Fruit fly (Drosophila melanogaster) S2 (cell line): ENCODE measurements around the gene wdb.

Source experiments
- CG8478 ChIP-seq: fragments of >200 bp; optimal IDR thresholded peaks from 2 replicates; lab custom pipeline; 2018
- CTCF ChIP-seq, 2 experiments: fragments of >200 bp; optimal IDR thresholded peaks; 2 replicates each; lab custom pipeline; 2018

The wdb gene

DNA sequence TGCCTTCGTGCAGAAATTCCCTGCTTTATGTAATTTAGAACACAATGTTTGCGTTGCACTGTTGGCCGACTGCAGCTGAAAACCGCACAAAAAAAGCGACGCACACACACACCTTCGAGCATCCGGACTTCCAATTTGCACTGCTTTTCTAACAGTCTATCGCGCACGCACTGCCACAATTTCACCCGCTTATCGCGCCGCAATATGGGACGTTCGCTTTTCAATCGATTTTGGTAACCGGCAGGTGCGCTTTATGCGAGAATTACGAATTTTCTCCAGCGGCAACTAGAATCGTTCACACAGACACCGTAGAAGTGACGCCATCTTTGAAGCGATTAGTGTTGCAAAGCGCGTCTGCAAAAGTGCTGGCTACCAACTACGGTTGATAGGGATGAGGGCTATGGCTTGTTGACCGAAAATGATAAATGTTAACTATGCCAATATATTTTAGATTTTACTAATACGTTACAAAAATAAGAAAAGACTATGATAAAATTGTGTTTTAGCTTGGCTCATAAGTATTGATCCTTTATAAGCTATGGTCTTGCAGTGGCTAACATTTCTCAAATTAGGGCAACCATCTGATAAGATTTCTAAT is at the start of gene wdb:
Gene wdb, minus strand, starts transcription at position 352 of the 598 bp plus-strand sequence.
- TF ChIP-seq CTCF (optimal IDR thresholded peaks at IDR 0.05; lab: Kevin White, UChicago) (no peak), CG8478 (lab: Kevin White, UChicago) (no peak)

DNA sequence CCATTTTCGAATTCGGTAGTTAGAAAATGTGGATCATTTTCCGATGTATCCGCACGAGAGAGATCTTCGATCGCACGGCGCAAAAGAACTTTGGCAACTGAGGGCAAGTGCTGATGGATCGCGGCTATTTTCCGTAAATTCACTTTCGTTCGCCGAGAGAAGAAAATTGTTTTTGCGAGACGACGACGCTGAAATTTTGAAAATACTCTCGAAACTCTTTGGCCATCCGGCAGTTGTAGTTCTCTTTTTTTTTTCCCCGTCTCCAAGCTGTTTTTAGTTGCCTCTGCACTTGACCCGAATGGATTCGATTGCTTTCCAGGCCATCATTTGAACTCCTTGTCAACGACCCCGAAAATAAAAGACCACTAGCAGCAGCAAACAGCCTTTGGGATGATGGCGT is 43.9 kb upstream of the wdb start, which contains the start of gene CG5612:
Gene CG5612, minus strand, starts transcription at position 101 of the 400 bp plus-strand sequence.
- TF ChIP-seq CTCF (optimal IDR thresholded peaks at IDR 0.05; lab: Kevin White, UChicago): no peak
- no peak for TF ChIP-seq CG8478 (lab: Kevin White, UChicago)

DNA sequence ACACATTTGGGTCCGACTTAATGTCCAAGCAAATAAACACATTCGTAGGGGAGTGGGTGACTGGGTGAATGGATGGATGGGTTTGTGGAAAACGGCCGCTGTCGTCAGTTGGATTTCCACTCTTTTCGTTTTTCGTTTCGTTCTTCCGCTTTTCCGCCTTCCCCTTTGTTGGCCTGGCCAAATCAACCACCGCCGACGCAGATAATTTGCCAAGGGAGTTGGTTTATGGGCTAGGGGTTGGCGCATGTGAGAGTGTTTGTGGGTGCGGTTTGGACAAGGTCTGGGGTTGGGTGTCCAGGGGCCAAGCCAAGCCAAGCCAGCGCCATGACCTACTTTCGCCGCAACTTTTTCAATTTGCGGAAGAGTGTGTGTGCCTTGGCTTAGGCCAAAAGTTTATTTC is 41.0 kb upstream of the wdb start:
- TF ChIP-seq CG8478 (lab: Kevin White, UChicago) (no peak), CTCF (optimal IDR thresholded peaks at IDR 0.05; lab: Kevin White, UChicago) (no peak)

DNA sequence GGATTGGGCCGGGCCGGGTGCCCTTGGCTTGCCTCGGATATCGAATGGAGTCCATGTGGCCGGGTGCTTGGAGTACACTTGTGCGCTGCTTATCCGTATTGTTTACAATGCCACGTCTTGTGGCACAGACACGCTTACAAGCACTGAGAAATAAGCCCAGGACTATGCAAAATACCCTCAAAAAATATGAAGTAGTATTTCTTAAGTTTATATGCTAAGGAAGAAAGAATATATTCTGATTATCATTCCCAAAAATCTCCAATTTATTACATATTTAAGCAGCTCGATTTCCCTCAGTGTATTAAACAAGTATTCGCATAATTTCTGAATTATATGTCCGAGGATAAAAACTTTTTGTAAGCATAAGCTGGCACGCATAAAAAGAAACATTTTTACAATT is 39.8 kb upstream of the wdb start:
- TF ChIP-seq CG8478 (lab: Kevin White, UChicago): no peak
- TF ChIP-seq CTCF (optimal IDR thresholded peaks at IDR 0.05; lab: Kevin White, UChicago): no peak

DNA sequence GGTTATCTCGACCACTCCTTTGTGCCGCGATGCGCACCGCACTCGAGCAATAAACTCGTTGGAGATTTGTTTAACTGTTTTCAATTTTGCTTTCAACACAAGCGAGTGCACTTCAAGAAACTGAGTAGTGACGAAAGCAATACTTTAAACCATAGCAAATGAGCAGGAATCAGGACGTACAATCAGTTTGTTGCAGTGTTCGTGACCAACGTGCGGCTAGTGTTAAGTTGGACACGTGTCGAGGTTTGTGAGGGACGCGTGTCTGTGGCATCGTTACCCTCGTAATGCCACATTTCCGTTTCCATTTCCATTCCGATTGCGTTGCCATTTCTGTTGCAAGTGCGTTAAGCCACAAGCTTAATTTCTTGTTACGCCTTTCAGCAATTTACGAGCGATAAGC is 34.5 kb upstream of the wdb start:
- TF ChIP-seq CG8478 (lab: Kevin White, UChicago): no peak
- no peak for TF ChIP-seq CTCF (optimal IDR thresholded peaks at IDR 0.05; lab: Kevin White, UChicago)

DNA sequence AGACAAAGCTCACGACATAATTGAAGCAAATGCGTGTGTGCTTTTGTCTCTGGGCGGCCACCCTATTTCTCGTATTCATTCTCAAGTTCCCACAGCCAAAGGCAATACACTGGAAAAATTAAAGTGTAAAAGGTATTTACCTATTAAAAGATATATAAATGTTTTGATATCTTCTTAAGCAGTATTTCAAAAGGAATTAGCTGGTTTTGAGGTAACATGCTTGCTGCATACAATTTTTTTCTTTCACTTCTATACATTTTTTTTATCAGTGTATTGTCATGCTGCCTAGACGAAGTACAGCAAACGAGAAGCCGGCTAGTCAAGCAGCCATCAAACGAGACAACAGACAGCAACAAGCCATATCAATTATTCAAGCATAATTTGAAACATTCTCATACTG is 31.8 kb upstream of the wdb start:
- no peak for TF ChIP-seq CTCF (optimal IDR thresholded peaks at IDR 0.05; lab: Kevin White, UChicago)
- no peak for TF ChIP-seq CG8478 (lab: Kevin White, UChicago)

DNA sequence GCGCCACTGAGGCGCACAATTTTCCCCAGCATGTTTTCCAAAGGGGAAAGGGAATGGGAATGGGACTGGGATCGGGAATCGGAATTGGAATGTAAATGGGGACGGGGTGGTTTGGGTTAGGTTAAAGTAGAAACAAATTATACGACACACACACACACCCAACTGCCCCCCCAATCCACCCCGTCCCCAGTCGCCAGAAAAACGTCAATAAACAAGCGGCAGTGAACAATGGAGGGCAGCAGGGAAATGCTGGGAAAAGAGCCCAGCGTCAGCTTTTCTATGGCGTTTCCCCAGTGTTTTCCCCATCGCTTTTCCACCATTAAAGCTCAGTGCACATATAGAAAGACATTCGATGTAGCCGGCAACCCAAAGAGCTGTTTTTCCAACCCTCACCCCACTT is 28.6 kb upstream of the wdb start:
- no peak for TF ChIP-seq CG8478 (lab: Kevin White, UChicago)
- TF ChIP-seq CTCF (optimal IDR thresholded peaks at IDR 0.05; lab: Kevin White, UChicago): no peak

DNA sequence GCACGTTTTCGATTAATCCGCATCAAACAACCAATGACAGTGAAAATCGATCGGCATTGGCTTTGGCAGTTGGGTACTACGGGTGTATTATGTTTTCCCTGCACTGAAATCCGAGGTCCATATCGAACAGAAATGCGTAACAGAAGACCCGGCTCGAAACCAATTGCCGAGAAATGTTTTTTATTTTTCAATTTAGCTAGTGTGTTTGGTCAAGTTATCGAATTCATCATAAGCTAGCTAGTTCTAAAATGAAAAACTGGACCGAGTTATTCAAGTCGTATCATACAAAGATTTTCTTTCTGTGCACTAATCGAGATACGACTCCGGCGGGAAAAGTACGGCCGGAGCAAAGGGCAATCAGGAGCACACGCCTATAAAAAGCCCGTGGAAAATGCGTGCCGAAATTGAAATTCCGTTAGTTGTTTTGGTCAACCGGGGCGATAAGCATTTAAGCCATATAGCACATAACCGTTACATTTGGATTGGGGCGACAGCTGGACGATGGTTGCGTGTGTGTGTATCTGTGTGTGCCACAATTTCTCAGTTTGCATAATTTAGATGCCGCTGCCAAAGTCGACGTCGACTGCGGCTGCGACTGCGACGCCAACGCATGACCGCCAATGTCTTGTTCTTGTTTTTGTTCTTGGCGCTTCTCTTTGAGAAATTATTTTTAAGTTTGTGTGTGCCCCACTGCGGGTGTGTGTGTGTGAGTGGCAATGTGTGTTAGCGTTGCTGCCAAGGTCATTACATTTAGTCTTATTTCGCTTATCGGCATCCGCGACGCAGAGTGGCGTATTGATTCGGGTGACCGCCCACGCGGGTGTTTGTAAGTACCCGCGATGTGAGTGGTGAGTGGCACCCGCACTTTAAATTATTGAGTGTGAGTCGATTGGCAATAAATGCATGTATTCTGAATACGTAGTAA is 27.3 kb upstream of the wdb start:
- no peak for TF ChIP-seq CG8478 (lab: Kevin White, UChicago)
- TF ChIP-seq CTCF (optimal IDR thresholded peaks at IDR 0.05; lab: Kevin White, UChicago): no peak

DNA sequence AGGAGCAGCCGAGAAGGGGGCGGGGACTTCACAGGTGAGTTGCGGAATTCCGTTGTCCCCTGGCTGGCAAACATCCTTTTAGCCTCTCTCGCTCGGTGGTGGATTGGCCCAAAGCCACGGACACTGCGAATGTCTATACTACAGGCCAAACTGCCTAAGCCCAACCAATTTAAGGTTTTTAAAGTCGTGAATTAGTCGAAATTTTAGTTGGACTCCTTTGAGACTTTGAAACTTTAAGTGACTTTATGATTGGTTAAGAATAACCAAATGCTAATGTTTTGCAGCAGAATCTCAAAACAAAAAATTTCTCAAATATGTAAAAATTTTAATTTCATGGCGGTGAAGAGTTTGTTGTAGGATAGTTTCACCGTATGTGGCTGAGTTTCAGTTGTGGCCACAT is 26.5 kb upstream of the wdb start:
- no peak for TF ChIP-seq CG8478 (lab: Kevin White, UChicago)
- no peak for TF ChIP-seq CTCF (optimal IDR thresholded peaks at IDR 0.05; lab: Kevin White, UChicago)

DNA sequence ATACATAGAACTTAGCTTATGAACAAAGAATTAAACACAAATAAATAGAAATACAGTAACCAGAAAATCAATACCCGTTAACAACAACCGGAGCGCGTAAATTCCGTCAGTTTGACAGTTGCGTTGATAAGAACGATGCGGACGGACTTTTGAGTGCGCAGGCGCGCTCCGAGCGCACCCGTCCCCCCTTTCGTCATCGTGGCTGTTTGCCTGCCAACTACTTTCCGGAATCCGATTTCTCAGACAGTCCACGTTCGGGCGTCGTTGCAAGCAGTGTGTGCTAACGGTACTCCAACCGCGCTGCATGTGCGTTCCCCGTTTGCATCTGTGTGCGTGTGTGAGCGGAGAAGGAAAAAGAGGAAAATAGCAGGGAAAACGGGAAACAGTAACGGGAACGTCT is 26.0 kb upstream of the wdb start:
- TF ChIP-seq CTCF (optimal IDR thresholded peaks at IDR 0.05; lab: Kevin White, UChicago) (no peak), CG8478 (lab: Kevin White, UChicago) (no peak)

DNA sequence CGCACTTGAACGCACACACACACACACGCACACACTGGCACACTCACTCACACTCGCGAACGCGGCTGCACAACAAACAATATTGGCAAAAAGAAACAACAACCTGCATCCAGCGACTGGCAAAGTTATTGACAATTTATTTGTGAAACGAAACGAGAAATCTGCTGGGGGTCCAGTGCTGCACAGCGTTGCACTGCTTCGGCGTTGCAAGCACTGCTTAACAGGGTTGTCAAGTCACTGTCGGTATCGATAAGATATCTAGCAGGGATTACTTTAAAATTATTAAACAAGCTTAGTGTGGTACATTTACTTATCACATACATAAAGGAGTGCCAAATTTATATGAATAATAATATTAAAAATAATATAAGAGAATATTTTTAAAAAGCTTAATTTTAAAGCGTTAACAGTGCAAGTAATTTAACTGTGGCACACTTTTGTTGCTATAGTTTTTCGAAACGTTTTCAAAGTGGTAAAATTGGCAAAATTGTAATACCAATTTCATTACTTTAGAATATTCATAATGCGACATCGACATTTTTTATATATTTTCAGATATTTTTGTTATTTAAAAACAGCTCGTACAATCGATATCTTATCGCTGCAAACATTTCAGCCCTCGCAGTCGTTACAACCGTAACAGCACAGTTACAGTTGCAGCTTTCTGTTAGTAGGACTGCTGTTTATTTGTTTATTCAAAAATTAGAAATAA is 25.3 kb upstream of the wdb start, which contains the start of the genes dsd and Tusp:
Gene dsd, minus strand, starts transcription at position 179 of the 712 bp plus-strand sequence.
Gene Tusp, plus strand, starts transcription at position 662 of the 712 bp plus-strand sequence.
- no peak for TF ChIP-seq CG8478 (lab: Kevin White, UChicago)
- TF ChIP-seq CTCF (optimal IDR thresholded peaks at IDR 0.05; lab: Kevin White, UChicago): no peak

DNA sequence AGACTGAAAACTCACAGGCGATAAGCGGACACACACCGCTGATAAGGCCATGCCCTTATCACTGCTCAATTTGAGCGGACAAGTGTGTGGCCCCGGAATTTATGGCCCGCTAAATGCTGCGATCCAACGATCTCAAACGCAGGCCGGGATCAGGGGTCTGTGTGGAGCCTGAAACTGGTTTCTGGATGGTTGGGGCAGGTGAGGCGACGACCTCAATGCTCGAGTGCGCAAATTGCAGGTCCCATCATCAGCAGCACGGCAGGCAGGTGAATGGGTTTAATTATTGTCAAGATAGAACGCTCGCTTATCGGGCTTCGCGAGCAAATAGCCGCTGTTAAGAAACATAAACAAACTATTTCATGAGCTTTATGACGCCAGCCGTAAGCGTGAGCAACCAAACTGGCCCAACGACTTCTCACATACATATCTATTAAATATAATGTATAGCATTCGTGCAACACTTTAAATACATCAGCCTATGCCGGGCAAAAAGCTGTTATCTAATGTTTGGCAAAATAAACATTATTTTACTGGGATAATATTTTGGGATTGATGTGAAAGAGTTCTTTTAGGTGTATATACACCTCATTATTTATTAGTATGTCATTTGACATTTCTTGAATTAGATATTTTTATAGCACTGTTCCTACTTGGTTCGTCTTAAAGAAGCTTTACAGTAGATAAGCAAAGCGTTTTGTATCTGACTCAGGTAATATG is 23.7 kb upstream of the wdb start:
- TF ChIP-seq CG8478 (lab: Kevin White, UChicago): no peak
- TF ChIP-seq CTCF (optimal IDR thresholded peaks at IDR 0.05; lab: Kevin White, UChicago): no peak

DNA sequence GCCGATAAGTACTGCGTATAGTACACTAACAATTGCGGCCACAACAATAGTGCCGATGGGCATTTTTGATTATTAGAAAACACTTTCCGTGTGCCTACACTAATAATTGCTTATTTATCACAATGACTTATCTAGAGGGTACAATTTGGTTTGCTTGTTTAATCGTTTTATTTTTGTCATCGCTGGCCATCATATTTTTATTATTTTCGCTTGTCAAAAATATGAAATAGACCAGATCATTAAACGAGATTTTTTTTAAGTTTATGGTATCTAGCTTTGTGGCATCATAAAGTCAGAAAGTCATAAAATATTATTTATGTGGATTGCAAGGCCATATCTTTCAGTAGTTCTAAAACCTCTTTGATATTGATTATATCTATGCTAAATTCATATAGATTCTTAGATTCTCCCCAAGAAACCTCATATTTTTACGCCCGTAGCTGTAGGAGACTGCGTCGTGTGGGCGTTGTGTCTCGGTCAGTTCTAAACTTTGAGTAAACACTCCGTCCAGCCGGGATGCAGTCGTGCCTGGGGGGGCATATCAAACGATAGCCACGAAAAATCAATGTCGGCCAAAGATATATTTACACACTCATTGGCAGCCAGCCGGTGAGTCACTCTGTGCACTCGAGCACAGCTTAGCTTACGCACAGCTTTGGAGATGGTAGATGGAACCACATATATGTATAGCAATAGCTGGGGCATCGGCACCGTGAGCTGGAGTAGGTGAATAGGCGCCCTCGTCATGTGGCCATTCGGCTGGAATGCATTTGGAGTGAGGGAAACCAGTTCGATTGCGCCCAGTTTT is 22.8 kb upstream of the wdb start:
- TF ChIP-seq CG8478 (lab: Kevin White, UChicago) (no peak), CTCF (optimal IDR thresholded peaks at IDR 0.05; lab: Kevin White, UChicago) (no peak)
